Worm (Caenorhabditis elegans) whole organism, young adult: ENCODE measurements around the gene igdb-3.

Source experiments
- B0019.2 ChIP-seq: fragments of 200-800 bp; sonication (Bioruptor generic); conservative IDR thresholded peaks from 2 replicates; pipeline ENCODE4 v1.3.6; 2022; ENCODE audit warnings: missing genetic modification reagents, missing genetic modification characterization, missing compliant biosample characterization
- F22D6.2 ChIP-seq: sonication (generic microtip); optimal IDR thresholded peaks from 2 replicates; lab custom pipeline; 2016; ENCODE audit warnings: mild to moderate bottlenecking, missing genetic modification characterization, missing compliant biosample characterization
- ama-1 ChIP-seq, 3 experiments: fragments of 150-350 bp in 1 of 3; sonication (generic microtip) in 2 of 3; optimal IDR thresholded peaks; 2 replicates each; lab custom pipeline; 2014 to 2018; ENCODE audit warnings: missing biosample characterization in 2 of 3, missing genetic modification characterization in 2 of 3, missing genetic modification reagents in 2 of 3
- egl-18 ChIP-seq: fragments of 200-800 bp; sonication (Bioruptor generic); IDR thresholded peaks from 2 replicates; pipeline ENCODE4 v1.3.6; 2022; ENCODE audit warnings: missing genetic modification reagents, missing genetic modification characterization, missing compliant biosample characterization
- hlh-12 ChIP-seq: sonication (generic microtip); optimal IDR thresholded peaks from 2 replicates; lab custom pipeline; 2016; ENCODE audit warnings: missing genetic modification characterization, missing compliant biosample characterization
- lir-1 ChIP-seq: fragments of 200-800 bp; sonication (Bioruptor generic); conservative IDR thresholded peaks from 2 replicates; pipeline ENCODE4 v1.3.6; 2022; ENCODE audit warnings: missing genetic modification reagents, missing genetic modification characterization, missing compliant biosample characterization
- mel-28 ChIP-seq: sonication (generic microtip); optimal IDR thresholded peaks from 2 replicates; lab custom pipeline; 2016; ENCODE audit warnings: borderline replicate concordance, mild to moderate bottlenecking, missing genetic modification characterization, missing compliant biosample characterization
- snpc-4 ChIP-seq, 5 experiments: fragments of 150-350 bp in 1 of 5; sonication (generic microtip) in 4 of 5; optimal IDR thresholded peaks; 2 replicates each; lab custom pipeline; 2014 to 2018; ENCODE audit warnings: missing genetic modification characterization in 5 of 5, missing biosample characterization in 3 of 5, antibody characterized with exemption in 2 of 5, mild to moderate bottlenecking in 2 of 5, missing compliant biosample characterization in 2 of 5, missing genotype in 2 of 5, moderate library complexity in 2 of 5, missing genetic modification reagents in 1 of 5

ce11 chrX:6429552-6429951, 44.3 kb downstream of the igdb-3 start:
- TF ChIP-seq ama-1 (optimal IDR thresholded peaks at IDR 0.05; lab: Kevin White, UChicago) (no peak), ama-1 (GFP tag; optimal IDR thresholded peaks at IDR 0.05; lab: Kevin White, UChicago) (no peak), B0019.2 (GFP tag; lab: Robert Waterston, UW) (no peak), egl-18 (no peak), hlh-12 (tag; lab: Kevin White, UChicago) (no peak), F22D6.2 (tag; lab: Kevin White, UChicago) (no peak), lir-1 (GFP tag; lab: Robert Waterston, UW) (no peak), snpc-4 (GFP tag; optimal IDR thresholded peaks at IDR 0.05; lab: Kevin White, UChicago) (no peak), snpc-4 (tag; optimal IDR thresholded peaks at IDR 0.05; lab: Kevin White, UChicago) (no peak), mel-28 (tag; lab: Kevin White, UChicago) (no peak)
